Fruit fly (Drosophila melanogaster): Measurements from ENCODE around the gene CG14879.

dm6 chr3R:16395448-16395847 lies 46.4 kb upstream of the CG14879 start:
- TF ChIP-seq Optix (GFP tag; IDR thresholded peaks at IDR 0.05) (no peak), dm (GFP tag; optimal IDR thresholded peaks at IDR 0.05) (no peak), Fer1 (GFP tag; optimal IDR thresholded peaks at IDR 0.05) (no peak), ap (GFP tag; IDR thresholded peaks at IDR 0.05) (no peak), pros (GFP tag; optimal IDR thresholded peaks at IDR 0.05) (no peak), Lim3 (GFP tag; IDR thresholded peaks at IDR 0.05) (no peak), CG2678 (tag; optimal IDR thresholded peaks at IDR 0.05) (no peak), CG30403 (GFP tag; optimal IDR thresholded peaks at IDR 0.05) (no peak), dati (GFP tag; IDR thresholded peaks at IDR 0.05) (no peak), CG13624 (GFP tag; optimal IDR thresholded peaks at IDR 0.05) (no peak), CG16813 (GFP tag; IDR thresholded peaks at IDR 0.05; ENCODE audit: partially characterized antibody) (no peak), CG9609 (GFP tag; optimal IDR thresholded peaks at IDR 0.05) (no peak), CG18011 (GFP tag; optimal IDR thresholded peaks at IDR 0.05) (no peak)
